Fruit fly (Drosophila melanogaster) whole organism, embryonic: ENCODE measurements around the gene CG3123.

ENCODE experiments used
- ATbp ChIP-seq: fragments of 200-800 bp; sonication (Bioruptor generic); optimal IDR thresholded peaks from 2 replicates; lab custom pipeline; 2017; ENCODE audit warnings: missing biosample characterization, mild to moderate bottlenecking, missing genetic modification characterization, missing genetic modification reagents
- Atf6 ChIP-seq: fragments of 200-800 bp; sonication (Bioruptor generic); IDR thresholded peaks from 2 replicates; pipeline ENCODE4 v1.3.6; 2022; ENCODE audit warnings: missing biosample characterization, missing genetic modification characterization
- B-H1 ChIP-seq: fragments of 200-800 bp; sonication (Bioruptor generic); IDR thresholded peaks from 3 replicates; pipeline ENCODE4 v1.3.6; 2022; ENCODE audit warnings: missing biosample characterization, missing genetic modification characterization
- Bteb2 ChIP-seq: fragments of 200-800 bp; sonication (Bioruptor generic); optimal IDR thresholded peaks from 2 replicates; lab custom pipeline; 2016; ENCODE audit warnings: missing biosample characterization, missing genetic modification characterization
- CG10267 ChIP-seq: fragments of 200-800 bp; sonication (Bioruptor generic); optimal IDR thresholded peaks from 2 replicates; lab custom pipeline; 2018; ENCODE audit warnings: missing biosample characterization, mild to moderate bottlenecking, missing genetic modification characterization, moderate library complexity
- CG10321 ChIP-seq: fragments of 200-800 bp; sonication (Bioruptor generic); IDR thresholded peaks from 2 replicates; pipeline ENCODE4 v1.3.6; 2022; ENCODE audit warnings: missing biosample characterization, missing genetic modification characterization
- CG11247 ChIP-seq: fragments of 200-800 bp; sonication (Bioruptor generic); IDR thresholded peaks from 2 replicates; pipeline ENCODE4 v1.3.6; 2022; ENCODE audit warnings: missing biosample characterization, missing genetic modification characterization
- CG11723 ChIP-seq: fragments of 200-800 bp; sonication (Bioruptor generic); optimal IDR thresholded peaks from 2 replicates; lab custom pipeline; 2017; ENCODE audit warnings: missing biosample characterization, mild to moderate bottlenecking, missing genetic modification characterization
- CG12942 ChIP-seq: fragments of 200-800 bp; sonication (Bioruptor generic); optimal IDR thresholded peaks from 3 replicates; lab custom pipeline; 2016; ENCODE audit warnings: missing biosample characterization, missing genetic modification characterization
- CG15479 ChIP-seq: fragments of 200-800 bp; sonication (Bioruptor generic); optimal IDR thresholded peaks from 3 replicates; lab custom pipeline; 2019; ENCODE audit warnings: missing biosample characterization, mild to moderate bottlenecking, missing genetic modification characterization, moderate library complexity
- CG15514 ChIP-seq: fragments of 200-800 bp; sonication (Bioruptor generic); optimal IDR thresholded peaks from 3 replicates; lab custom pipeline; 2017; ENCODE audit warnings: missing biosample characterization, missing genetic modification characterization, mild to moderate bottlenecking, moderate library complexity, missing genetic modification reagents
- CG17186 ChIP-seq: fragments of 200-800 bp; sonication (Bioruptor generic); optimal IDR thresholded peaks from 3 replicates; lab custom pipeline; 2017; ENCODE audit warnings: missing biosample characterization, missing genetic modification reagents, missing genetic modification characterization
- CG30403 ChIP-seq: fragments of 200-800 bp; sonication (Bioruptor generic); optimal IDR thresholded peaks from 3 replicates; lab custom pipeline; 2016; ENCODE audit warnings: missing biosample characterization, missing genetic modification characterization
- CG4854 ChIP-seq: fragments of 200-800 bp; sonication (Bioruptor generic); optimal IDR thresholded peaks from 2 replicates; lab custom pipeline; 2016; ENCODE audit warnings: missing biosample characterization, missing genetic modification characterization, inconsistent platforms
- CG5953 ChIP-seq: fragments of 200-800 bp; sonication (Bioruptor generic); IDR thresholded peaks from 2 replicates; pipeline ENCODE4 v1.3.6; 2022; ENCODE audit warnings: missing biosample characterization, missing genetic modification characterization
- CG6654 ChIP-seq: fragments of 200-800 bp; sonication (Bioruptor generic); optimal IDR thresholded peaks from 2 replicates; lab custom pipeline; 2017; ENCODE audit warnings: missing biosample characterization, mild to moderate bottlenecking, missing genetic modification characterization
- CG6791 ChIP-seq: fragments of 200-800 bp; sonication (Bioruptor generic); IDR thresholded peaks from 3 replicates; pipeline ENCODE4 v1.3.6; 2022; ENCODE audit warnings: missing biosample characterization, missing genetic modification characterization; ENCODE audit not compliant: partially characterized antibody
- CG7928 ChIP-seq: fragments of 200-800 bp; sonication (Bioruptor generic); optimal IDR thresholded peaks from 2 replicates; lab custom pipeline; 2017; ENCODE audit warnings: missing biosample characterization, mild to moderate bottlenecking, missing genetic modification characterization
- CG8478 ChIP-seq: fragments of >200 bp; optimal IDR thresholded peaks from 2 replicates; lab custom pipeline; 2018
- CG9727 ChIP-seq: fragments of 200-800 bp; sonication (Bioruptor generic); optimal IDR thresholded peaks from 3 replicates; lab custom pipeline; 2017; ENCODE audit warnings: missing biosample characterization, mild to moderate bottlenecking, missing genetic modification characterization
- D19A ChIP-seq: fragments of 200-800 bp; optimal IDR thresholded peaks from 3 replicates; lab custom pipeline; 2019; ENCODE audit warnings: missing biosample characterization, mild to moderate bottlenecking, missing genetic modification characterization, moderate library complexity
- Fer3 ChIP-seq: fragments of 200-800 bp; sonication (Bioruptor generic); optimal IDR thresholded peaks from 2 replicates; lab custom pipeline; 2018; ENCODE audit warnings: missing biosample characterization, mild to moderate bottlenecking, missing genetic modification characterization, moderate library complexity
- Hr78 ChIP-seq, 2 experiments: fragments of 200-800 bp in 1 of 2; fragments of >200 bp in 1 of 2; sonication (Bioruptor generic) in 1 of 2; optimal IDR thresholded peaks; 2 replicates each; lab custom pipeline; 2017 to 2019; ENCODE audit warnings: missing biosample characterization in 2 of 2, missing genetic modification characterization in 2 of 2, mild to moderate bottlenecking in 1 of 2, moderate library complexity in 1 of 2
- Jarid2 ChIP-seq: fragments of 200-800 bp; sonication (Bioruptor generic); optimal IDR thresholded peaks from 3 replicates; lab custom pipeline; 2017; ENCODE audit warnings: mild to moderate bottlenecking, missing biosample characterization, missing genetic modification reagents, missing genetic modification characterization
- Meics ChIP-seq: fragments of 200-800 bp; sonication (Bioruptor generic); optimal IDR thresholded peaks from 2 replicates; lab custom pipeline; 2017; ENCODE audit warnings: missing biosample characterization, mild to moderate bottlenecking, missing genetic modification characterization
- Myb ChIP-seq: fragments of 200-800 bp; sonication (Bioruptor generic); optimal IDR thresholded peaks from 2 replicates; lab custom pipeline; 2016; ENCODE audit warnings: missing biosample characterization, missing genetic modification characterization
- Oli ChIP-seq: fragments of 200-800 bp; sonication (Bioruptor generic); optimal IDR thresholded peaks from 2 replicates; lab custom pipeline; 2018; ENCODE audit warnings: missing biosample characterization, mild to moderate bottlenecking, missing genetic modification characterization, moderate library complexity
- Rfx ChIP-seq: fragments of 200-800 bp; sonication (Bioruptor generic); IDR thresholded peaks from 2 replicates; pipeline ENCODE4 v1.3.6; 2022; ENCODE audit warnings: missing biosample characterization, missing genetic modification characterization
- Sin3A ChIP-seq: fragments of >200 bp; optimal IDR thresholded peaks from 2 replicates; lab custom pipeline; 2018
- Ssrp ChIP-seq: fragments of 200-800 bp; sonication (Bioruptor generic); optimal IDR thresholded peaks from 2 replicates; lab custom pipeline; 2018; ENCODE audit warnings: missing biosample characterization, mild to moderate bottlenecking, missing genetic modification characterization, moderate library complexity
- Trl ChIP-seq, 3 experiments: fragments of >200 bp in 2 of 3; fragments of 200-800 bp in 1 of 3; sonication (Bioruptor generic) in 1 of 3; optimal IDR thresholded peaks; 2 replicates in 1 of 3; 3 replicates in 2 of 3; lab custom pipeline; 2016 to 2017; ENCODE audit warnings: missing biosample characterization in 1 of 3, missing genetic modification characterization in 1 of 3
- Usf ChIP-seq: fragments of 200-800 bp; sonication (Bioruptor generic); optimal IDR thresholded peaks from 2 replicates; lab custom pipeline; 2017; ENCODE audit warnings: missing genotype, missing biosample characterization, missing genetic modification characterization
- abd-A ChIP-seq: fragments of 200-800 bp; sonication (Bioruptor generic); optimal IDR thresholded peaks from 3 replicates; lab custom pipeline; 2019; ENCODE audit warnings: missing biosample characterization, mild to moderate bottlenecking, missing genetic modification characterization, moderate library complexity
- ap ChIP-seq: fragments of 200-800 bp; sonication (Bioruptor generic); IDR thresholded peaks from 2 replicates; pipeline ENCODE4 v1.3.6; 2022; ENCODE audit warnings: missing biosample characterization, missing genetic modification characterization
- ato ChIP-seq: fragments of 200-800 bp; sonication (Bioruptor generic); IDR thresholded peaks from 2 replicates; pipeline ENCODE4 v1.3.6; 2022; ENCODE audit warnings: missing biosample characterization, missing genetic modification characterization; ENCODE audit not compliant: partially characterized antibody
- corto ChIP-seq: fragments of 200-800 bp; sonication (Bioruptor generic); optimal IDR thresholded peaks from 2 replicates; lab custom pipeline; 2016; ENCODE audit warnings: missing biosample characterization, mild to moderate bottlenecking, missing genetic modification characterization, moderate library complexity
- da ChIP-seq: fragments of 200-800 bp; sonication (Bioruptor generic); optimal IDR thresholded peaks from 2 replicates; lab custom pipeline; 2016; ENCODE audit warnings: missing biosample characterization, missing genetic modification characterization
- dimm ChIP-seq: fragments of 200-800 bp; sonication (Bioruptor generic); IDR thresholded peaks from 2 replicates; pipeline ENCODE4 v1.3.6; 2022; ENCODE audit warnings: missing biosample characterization, missing genetic modification characterization
- dmrt11E ChIP-seq: fragments of 200-800 bp; sonication (Bioruptor generic); optimal IDR thresholded peaks from 3 replicates; lab custom pipeline; 2018; ENCODE audit warnings: missing biosample characterization, mild to moderate bottlenecking, missing genetic modification characterization, moderate library complexity
- exex ChIP-seq: fragments of 200-800 bp; sonication (Bioruptor generic); optimal IDR thresholded peaks from 4 replicates; lab custom pipeline; 2018; ENCODE audit warnings: missing biosample characterization, mild to moderate bottlenecking, missing genetic modification characterization, moderate library complexity
- gsb ChIP-seq: fragments of 200-800 bp; sonication (Bioruptor generic); IDR thresholded peaks from 2 replicates; pipeline ENCODE4 v1.3.6; 2022; ENCODE audit warnings: missing biosample characterization, missing genetic modification characterization
- kay ChIP-seq: fragments of 200-800 bp; sonication (Bioruptor generic); optimal IDR thresholded peaks from 2 replicates; lab custom pipeline; 2016; ENCODE audit warnings: missing biosample characterization, missing genetic modification characterization
- org-1 ChIP-seq: fragments of 200-800 bp; sonication (Bioruptor generic); optimal IDR thresholded peaks from 2 replicates; lab custom pipeline; 2017; ENCODE audit warnings: missing biosample characterization, missing genetic modification characterization
- pzg ChIP-seq: fragments of 200-800 bp; sonication (Bioruptor generic); optimal IDR thresholded peaks from 3 replicates; lab custom pipeline; 2018; ENCODE audit warnings: missing biosample characterization, mild to moderate bottlenecking, missing genetic modification characterization, moderate library complexity
- ro ChIP-seq: fragments of 200-800 bp; sonication (Bioruptor generic); IDR thresholded peaks from 2 replicates; pipeline ENCODE4 v1.3.6; 2022; ENCODE audit warnings: missing biosample characterization, missing genetic modification characterization
- row ChIP-seq: fragments of 200-800 bp; sonication (Bioruptor generic); IDR thresholded peaks from 3 replicates; pipeline ENCODE4 v1.3.6; 2022; ENCODE audit warnings: missing biosample characterization, missing genetic modification characterization
- sd ChIP-seq: fragments of 200-800 bp; sonication (Bioruptor generic); optimal IDR thresholded peaks from 3 replicates; lab custom pipeline; 2018; ENCODE audit warnings: missing biosample characterization, mild to moderate bottlenecking, missing genetic modification characterization, moderate library complexity
- slp2 ChIP-seq: fragments of 200-800 bp; sonication (Bioruptor generic); optimal IDR thresholded peaks from 2 replicates; lab custom pipeline; 2016; ENCODE audit warnings: missing biosample characterization, missing genetic modification characterization
- tx ChIP-seq: fragments of 200-800 bp; sonication (Bioruptor generic); optimal IDR thresholded peaks from 2 replicates; lab custom pipeline; 2016; ENCODE audit warnings: missing biosample characterization, missing genetic modification characterization
- yki ChIP-seq: fragments of >200 bp; optimal IDR thresholded peaks from 3 replicates; lab custom pipeline; 2018

CG3123 gene

DNA sequence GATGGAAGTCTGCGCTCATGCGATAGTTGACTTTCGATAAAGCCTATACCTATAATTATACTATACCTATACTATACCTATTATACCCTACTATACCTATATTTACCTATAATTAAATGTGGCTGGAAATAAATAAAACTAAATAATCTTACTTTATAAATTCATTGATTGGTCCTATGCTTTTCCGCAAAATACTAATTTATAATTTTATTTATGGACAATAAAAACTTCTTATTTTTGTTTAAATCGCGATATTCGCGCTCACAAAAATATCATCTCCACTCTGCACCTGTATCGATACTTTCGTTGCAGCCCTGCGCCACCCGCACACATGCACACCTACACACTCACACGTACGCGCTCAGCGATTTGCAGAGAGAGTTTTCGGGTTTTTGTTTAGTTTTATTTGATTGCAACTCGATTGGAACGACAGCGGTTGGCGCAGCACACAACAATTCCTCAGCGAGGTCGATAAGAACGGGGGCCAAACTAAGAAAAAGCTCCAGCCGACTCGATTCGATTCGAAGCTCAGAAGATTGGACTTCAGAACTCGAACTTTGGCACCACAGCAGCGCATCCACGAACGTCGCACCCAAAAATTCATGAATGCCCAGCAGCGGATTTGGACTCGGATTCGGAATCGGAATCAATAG, 49.4 kb upstream of the CG3123 start, which contains the start of gene CG8814 (continued):
- TF ChIP-seq dimm (GFP tag; lab: Robert Waterston, UW) (no peak), CG15514 (GFP tag; lab: Kevin White, UChicago) (peak; percentile 68), kay (GFP tag; lab: Kevin White, UChicago) (peak; percentile 53), CG6791 (GFP tag; lab: Robert Waterston, UW) (peak; percentile 75; the same call in 2 of the 3 replicates), yki (lab: Kevin White, UChicago) (no peak), ro (GFP tag; lab: Robert Waterston, UW) (no peak), CG5953 (GFP tag; lab: Robert Waterston, UW) (no peak), da (GFP tag; lab: Kevin White, UChicago) (no peak), CG10321 (GFP tag; lab: Robert Waterston, UW) (no peak), CG8478 (lab: Kevin White, UChicago) (peak; percentile 87), Sin3A (lab: Kevin White, UChicago) (peak; percentile 76), abd-A (peak; percentile 78), sd (tag; lab: Kevin White, UChicago) (peak; percentile 34), CG11723 (peak; percentile 31), B-H1 (peak; percentile 55), row (GFP tag; lab: Robert Waterston, UW) (peak; percentile 94), ap (GFP tag; lab: Robert Waterston, UW) (no peak), Trl (optimal IDR thresholded peaks at IDR 0.05; lab: Kevin White, UChicago) (peak in 1 of 2 experiments; percentile 63), Trl (GFP tag; optimal IDR thresholded peaks at IDR 0.05; lab: Kevin White, UChicago) (peak; percentile 30), dmrt11E (tag; lab: Kevin White, UChicago) (peak; percentile 51), pzg (GFP tag; lab: Kevin White, UChicago) (peak; percentile 62), Jarid2 (GFP tag; lab: Kevin White, UChicago) (no peak), gsb (GFP tag; lab: Robert Waterston, UW) (no peak), Atf6 (GFP tag; lab: Robert Waterston, UW) (peak; percentile 56; the same call in 1 of the 2 replicates), CG6654 (GFP tag; lab: Kevin White, UChicago) (no peak), D19A (tag; lab: Kevin White, UChicago) (peak; percentile 75), CG30403 (GFP tag; lab: Kevin White, UChicago) (peak; percentile 86), CG4854 (GFP tag; lab: Kevin White, UChicago) (no peak), CG11247 (peak; percentile 63; the same call in 1 of the 2 replicates), CG12942 (GFP tag; lab: Kevin White, UChicago) (peak; percentile 65), Meics (GFP tag; lab: Kevin White, UChicago) (peak; percentile 42), Hr78 (GFP tag; optimal IDR thresholded peaks at IDR 0.05; lab: Kevin White, UChicago) (peak in 1 of 2 experiments; percentile 88), Fer3 (peak; percentile 14), CG10267 (tag; lab: Kevin White, UChicago) (peak; percentile 76), CG15479 (GFP tag; lab: Kevin White, UChicago) (no peak), Oli (peak; percentile 4), Rfx (peak; percentile 75), slp2 (no peak), ato (no peak), Ssrp (tag; lab: Kevin White, UChicago) (peak; percentile 55), exex (tag; lab: Kevin White, UChicago) (peak; percentile 21), Bteb2 (GFP tag; lab: Kevin White, UChicago) (peak; percentile 33), corto (GFP tag; lab: Kevin White, UChicago) (peak; percentile 25), ATbp (GFP tag; lab: Kevin White, UChicago) (no peak), org-1 (GFP tag; lab: Kevin White, UChicago) (no peak), CG17186 (peak; percentile 80), tx (no peak), Myb (no peak), Usf (GFP tag; lab: Kevin White, UChicago) (peak; percentile 28), CG7928 (GFP tag; lab: Kevin White, UChicago) (peak; percentile 90), CG9727 (GFP tag; lab: Kevin White, UChicago) (peak; percentile 79)
